Worm (Caenorhabditis elegans) whole organism, late embryonic: ENCODE measurements around the gene W04E12.3.

Experiments
- F13H6.1 ChIP-seq: sonication (generic microtip); optimal IDR thresholded peaks from 2 replicates; lab custom pipeline; 2016; ENCODE audit warnings: missing genetic modification characterization, missing compliant biosample characterization
- eyg-1 ChIP-seq: sonication (generic microtip); optimal IDR thresholded peaks from 2 replicates; lab custom pipeline; 2016; ENCODE audit warnings: missing genotype, missing genetic modification characterization, missing compliant biosample characterization
- hlh-15 ChIP-seq: sonication (generic microtip); optimal IDR thresholded peaks from 2 replicates; lab custom pipeline; 2016; ENCODE audit warnings: missing genetic modification characterization, missing compliant biosample characterization
- mec-3 ChIP-seq: sonication (generic microtip); optimal IDR thresholded peaks from 2 replicates; lab custom pipeline; 2016; ENCODE audit warnings: borderline replicate concordance, missing genetic modification characterization, missing compliant biosample characterization
- pha-4 ChIP-seq: fragments of 150-350 bp; optimal IDR thresholded peaks from 2 replicates; lab custom pipeline; 2018; ENCODE audit warnings: missing biosample characterization, missing genetic modification reagents, missing genetic modification characterization
- pros-1 ChIP-seq: fragments of 150-350 bp; optimal IDR thresholded peaks from 2 replicates; lab custom pipeline; 2014; ENCODE audit warnings: missing biosample characterization, missing genetic modification reagents, missing genetic modification characterization
- sox-4 ChIP-seq: sonication (generic microtip); optimal IDR thresholded peaks from 2 replicates; lab custom pipeline; 2017; ENCODE audit warnings: mild to moderate bottlenecking, missing genetic modification characterization, inconsistent platforms, missing compliant biosample characterization
- syd-9 ChIP-seq: sonication (generic microtip); optimal IDR thresholded peaks from 2 replicates; lab custom pipeline; 2016; ENCODE audit warnings: mild to moderate bottlenecking, missing genetic modification characterization, moderate library complexity, missing compliant biosample characterization
- unc-55 ChIP-seq: sonication (generic microtip); optimal IDR thresholded peaks from 2 replicates; lab custom pipeline; 2017; ENCODE audit warnings: missing biosample characterization, missing genetic modification reagents, missing genetic modification characterization

DNA sequence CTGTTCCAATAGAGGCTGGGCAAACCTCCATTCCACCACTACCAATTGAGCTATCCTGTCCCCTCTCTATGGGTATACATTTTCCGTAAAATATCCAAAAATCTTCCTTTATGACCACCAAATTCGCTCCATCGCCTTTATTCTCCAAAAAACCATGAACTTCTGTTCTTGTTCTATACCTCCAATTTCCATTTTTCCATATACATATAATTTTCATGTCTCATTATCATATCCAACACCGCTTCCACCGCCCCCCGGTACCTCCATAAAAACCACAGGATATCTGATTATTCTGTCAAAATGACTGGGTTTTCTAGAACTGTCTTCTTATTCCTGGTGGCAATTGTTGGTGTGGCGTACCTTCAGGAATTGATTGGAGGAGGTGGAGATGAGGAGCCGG, 25.9 kb upstream of the W04E12.3 start, which contains the start of gene Y43F8C.17:
- TF ChIP-seq hlh-15 (no peak), unc-55 (GFP tag; lab: Kevin White, UChicago) (no peak), pha-4 (tag; lab: Kevin White, UChicago) (no peak), syd-9 (tag; lab: Kevin White, UChicago) (no peak), F13H6.1 (tag; lab: Kevin White, UChicago) (no peak), mec-3 (no peak), sox-4 (tag; lab: Kevin White, UChicago) (no peak), eyg-1 (tag; lab: Kevin White, UChicago) (no peak), pros-1 (tag; lab: Kevin White, UChicago) (no peak)
